Worm (Caenorhabditis elegans): Measurements from ENCODE around the gene T14B4.1.
A peak's percentile ranks its signal among the peaks of the same experiment; 100 is the strongest.

Gene T14B4.1

DNA sequence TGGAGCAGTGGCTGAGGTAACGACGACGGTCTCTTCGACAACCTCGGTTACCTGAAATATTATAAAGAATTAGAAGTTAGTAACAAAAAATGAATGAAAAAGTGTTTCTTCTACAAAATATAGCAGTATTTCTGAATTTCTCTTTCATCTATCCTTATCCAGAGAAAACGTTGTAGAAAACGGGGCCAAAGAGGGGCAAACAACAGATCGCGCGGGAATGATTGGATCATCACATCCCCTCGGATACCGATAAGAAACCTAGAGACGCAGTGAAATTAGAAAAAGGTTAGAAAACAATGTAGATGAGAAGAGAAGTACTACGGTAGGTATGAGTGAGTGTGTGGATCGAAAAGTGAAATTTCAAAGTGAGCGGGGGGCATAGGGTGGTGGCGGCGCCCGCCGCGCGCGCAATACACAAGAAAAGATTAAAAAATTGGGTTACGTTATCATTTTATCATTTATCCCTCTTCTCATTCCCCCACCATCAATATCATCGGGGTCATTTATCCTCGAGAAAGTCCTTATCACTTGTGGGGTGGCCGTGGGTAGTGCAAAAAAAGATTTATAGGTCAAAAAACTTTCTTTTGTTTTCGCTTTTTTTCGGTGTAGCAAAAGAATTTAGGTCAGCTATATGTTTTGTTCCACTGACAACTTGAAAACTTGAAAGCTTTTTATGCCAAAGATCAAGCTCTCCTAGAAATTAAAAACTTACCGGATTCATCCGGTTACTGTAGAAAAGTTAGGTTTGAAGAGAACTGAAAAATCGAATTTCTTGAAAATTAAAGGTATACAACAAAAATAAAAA lies 24.3 kb upstream of the T14B4.1 start, which contains the start of the genes dpy-10 and T14B4.19:
TSS of gene dpy-10 (minus strand) at position 51 of the 805 bp plus-strand sequence.
TSS of gene T14B4.19 (minus strand) at position 755 of the 805 bp plus-strand sequence.
- TF ChIP-seq elt-3 (tag; optimal IDR thresholded peaks at IDR 0.05) (peak in 2 of 3 experiments; percentile 18 to 85), nhr-43 (tag; optimal IDR thresholded peaks at IDR 0.05; ENCODE audit: poor library complexity, severe bottlenecking) (peak; percentile 75), lsy-12 (tag; optimal IDR thresholded peaks at IDR 0.05) (peak; percentile 6), nhr-23 (tag; optimal IDR thresholded peaks at IDR 0.05) (peak; percentile 96), eor-1 (tag; optimal IDR thresholded peaks at IDR 0.05) (no peak), nhr-12 (tag; optimal IDR thresholded peaks at IDR 0.05) (no peak)

DNA sequence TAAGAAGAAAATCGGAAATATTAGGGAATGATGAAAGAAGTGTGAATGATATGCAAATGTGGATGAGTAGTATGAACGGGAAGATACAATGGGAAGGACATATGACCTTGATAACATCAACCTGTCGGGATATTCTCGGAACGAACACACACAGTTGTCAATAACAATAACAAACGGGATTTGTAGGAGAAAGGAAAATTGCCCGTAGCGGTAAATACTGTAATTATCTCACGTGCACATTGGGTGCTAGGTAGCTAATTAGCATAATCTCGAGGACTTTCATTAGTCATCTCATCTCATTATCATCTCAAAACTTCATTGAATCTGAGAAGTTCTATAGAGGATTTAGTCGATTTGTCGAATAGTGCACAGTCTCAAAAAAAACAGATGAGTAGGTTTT lies 23.7 kb upstream of the T14B4.1 start:
- no peak for TF ChIP-seq fkh-10 (GFP tag; optimal IDR thresholded peaks at IDR 0.05)
- TF ChIP-seq pha-4 (tag; optimal IDR thresholded peaks at IDR 0.05): no peak
- TF ChIP-seq ceh-16 (tag; optimal IDR thresholded peaks at IDR 0.05): no peak
- TF ChIP-seq fos-1 (tag; optimal IDR thresholded peaks at IDR 0.05): no peak

DNA sequence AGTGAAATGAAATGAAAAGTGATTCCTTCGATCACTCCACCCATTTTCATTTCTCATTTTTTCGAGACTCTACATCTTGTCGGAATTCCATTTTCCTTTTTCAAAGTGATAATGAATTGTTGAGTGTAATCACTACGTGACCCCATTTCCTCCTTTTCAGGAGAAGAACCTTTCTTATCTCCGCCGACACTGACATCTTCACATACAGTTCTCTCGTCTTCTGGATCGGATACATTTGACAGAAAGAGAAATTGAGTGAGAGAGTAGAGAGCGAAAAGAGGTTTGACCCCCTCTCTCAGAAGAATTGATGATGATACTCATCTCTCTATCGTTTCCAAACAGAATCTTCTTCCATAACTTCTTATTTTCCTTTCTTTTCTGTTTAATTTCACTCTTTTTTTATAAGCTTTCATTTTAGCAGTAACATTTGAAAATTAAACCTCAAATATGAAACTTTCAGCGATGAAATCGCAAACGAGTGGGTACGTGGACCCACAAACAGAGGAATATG lies 22.8 kb upstream of the T14B4.1 start, which contains the start of gene dpy-2:
TSS of gene dpy-2 (plus strand) at position 461 of the 511 bp plus-strand sequence.
- peak; percentile 85 for TF ChIP-seq nhr-23 (tag; optimal IDR thresholded peaks at IDR 0.05)
- no peak for TF ChIP-seq nhr-12 (tag; optimal IDR thresholded peaks at IDR 0.05)
- TF ChIP-seq elt-3 (tag; optimal IDR thresholded peaks at IDR 0.05): peak in 2 of 3 experiments; percentile 10 to 76
- TF ChIP-seq snpc-4 (tag; optimal IDR thresholded peaks at IDR 0.05): no peak
- TF ChIP-seq fkh-2 (tag; optimal IDR thresholded peaks at IDR 0.05): no peak

DNA sequence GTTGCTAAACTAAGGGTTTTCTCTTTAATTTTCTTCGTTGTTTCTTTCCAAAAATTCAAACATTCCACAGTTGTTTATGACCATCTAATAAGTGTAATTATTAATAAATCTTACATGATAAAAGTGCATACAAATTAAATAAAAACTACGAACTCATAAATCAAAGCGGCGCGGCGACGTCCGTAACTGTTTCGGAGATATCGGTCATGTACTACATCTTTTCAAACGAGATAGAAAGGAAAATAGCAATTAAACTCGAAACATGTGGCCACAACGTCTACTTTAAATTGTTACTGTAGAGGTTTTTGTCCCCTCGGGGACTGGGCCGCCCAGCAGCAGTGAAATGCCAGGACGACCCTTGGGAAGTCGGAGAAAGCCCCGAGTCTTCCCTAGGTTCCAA lies 20.9 kb upstream of the T14B4.1 start:
- peak; percentile 35 for TF ChIP-seq nhr-43 (tag; optimal IDR thresholded peaks at IDR 0.05; ENCODE audit: poor library complexity, severe bottlenecking)
- peak; percentile 28 for TF ChIP-seq ama-1 (optimal IDR thresholded peaks at IDR 0.05)
- TF ChIP-seq nhr-23 (tag; optimal IDR thresholded peaks at IDR 0.05): peak; percentile 46
- no peak for TF ChIP-seq elt-3 (tag; optimal IDR thresholded peaks at IDR 0.05)

DNA sequence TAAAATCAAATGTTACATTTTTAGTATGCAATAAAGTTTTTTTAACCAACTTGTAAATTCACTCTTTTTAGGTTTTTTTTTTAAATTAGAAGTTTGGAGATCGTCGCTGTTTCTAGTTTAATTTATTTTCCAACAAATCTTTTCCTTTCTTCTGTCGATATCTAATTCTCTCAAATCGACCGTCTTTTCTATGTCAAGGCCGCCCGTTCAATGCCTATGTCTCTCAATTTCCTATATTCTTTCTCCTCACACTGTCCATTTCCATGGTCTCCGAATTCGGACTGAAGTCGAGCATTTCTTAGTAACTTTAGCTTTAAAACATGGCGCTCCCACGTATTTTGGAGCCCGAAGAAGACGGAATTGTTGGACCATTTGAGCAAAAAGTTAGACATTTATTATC lies 20.1 kb upstream of the T14B4.1 start, which contains the start of the genes T14B4.5 and T14B4.20:
TSS of gene T14B4.5 (plus strand) at position 226 of the 400 bp plus-strand sequence.
TSS of gene T14B4.20 (plus strand) at position 264 of the 400 bp plus-strand sequence.
- peak; percentile 38 for TF ChIP-seq nhr-25 (tag; optimal IDR thresholded peaks at IDR 0.05)
- TF ChIP-seq nhr-23 (tag; optimal IDR thresholded peaks at IDR 0.05): peak; percentile 64
- TF ChIP-seq lin-39 (tag; optimal IDR thresholded peaks at IDR 0.05): no peak
- peak in 1 of 2 experiments; percentile 11 for TF ChIP-seq eor-1 (tag; optimal IDR thresholded peaks at IDR 0.05)

DNA sequence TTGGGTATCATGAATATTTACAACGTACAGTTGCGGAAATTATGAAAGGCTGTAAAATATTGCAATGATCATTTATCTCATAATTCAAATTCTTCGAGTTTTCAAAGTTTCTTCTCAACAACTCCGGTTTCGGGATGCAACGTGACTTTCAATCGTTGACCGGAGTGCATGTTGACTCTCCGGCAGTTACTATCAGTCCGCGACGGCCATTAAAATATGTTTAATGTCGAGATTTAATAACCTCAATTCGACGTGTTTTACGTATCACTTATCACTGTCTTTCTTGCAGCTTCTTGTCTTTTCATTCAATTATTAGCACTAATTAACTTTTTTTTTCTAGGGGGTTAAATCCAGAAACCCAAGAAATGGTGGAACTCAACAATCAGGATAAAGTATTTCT lies 18.5 kb upstream of the T14B4.1 start, which contains the start of gene tsp-10:
TSS of gene tsp-10 (plus strand) at position 366 of the 400 bp plus-strand sequence.
- peak; percentile 60 for TF ChIP-seq elt-2 (tag; optimal IDR thresholded peaks at IDR 0.05)
- TF ChIP-seq lsy-12 (tag; optimal IDR thresholded peaks at IDR 0.05): no peak

DNA sequence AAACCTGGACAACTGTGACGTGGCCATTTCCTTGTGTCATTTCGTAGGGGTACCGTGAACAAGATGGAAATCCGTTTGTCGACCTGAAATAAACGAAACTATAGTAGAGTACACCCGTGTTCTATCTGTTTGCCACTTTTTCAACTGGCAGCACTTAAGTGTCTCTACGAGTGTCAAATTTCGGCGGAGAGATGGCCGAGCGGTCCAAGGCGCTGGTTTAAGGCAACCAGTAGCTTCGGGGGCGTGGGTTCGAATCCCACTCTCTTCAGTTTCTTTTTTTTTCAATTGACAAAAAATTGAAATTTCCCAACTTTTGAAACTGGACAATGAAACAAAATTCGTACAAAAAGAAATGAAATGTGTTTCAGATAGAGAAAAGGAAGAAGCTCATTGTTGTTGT lies 15.1 kb upstream of the T14B4.1 start:
- TF ChIP-seq egl-27 (tag; optimal IDR thresholded peaks at IDR 0.05): no peak
- peak; percentile 38 for TF ChIP-seq hmg-11 (tag; optimal IDR thresholded peaks at IDR 0.05)
- TF ChIP-seq lsy-12 (tag; optimal IDR thresholded peaks at IDR 0.05): peak; percentile 36
- no peak for TF ChIP-seq ceh-82 (tag; optimal IDR thresholded peaks at IDR 0.05)
- TF ChIP-seq R02D3.7 (tag; optimal IDR thresholded peaks at IDR 0.05): no peak
- TF ChIP-seq pha-4 (tag; optimal IDR thresholded peaks at IDR 0.05): peak; percentile 44
- peak; percentile 48 for TF ChIP-seq nfya-1 (tag; optimal IDR thresholded peaks at IDR 0.05; ENCODE audit: insufficient read depth)
- TF ChIP-seq lin-39 (tag; optimal IDR thresholded peaks at IDR 0.05): peak; percentile 14
- TF ChIP-seq ama-1 (optimal IDR thresholded peaks at IDR 0.05): no peak

DNA sequence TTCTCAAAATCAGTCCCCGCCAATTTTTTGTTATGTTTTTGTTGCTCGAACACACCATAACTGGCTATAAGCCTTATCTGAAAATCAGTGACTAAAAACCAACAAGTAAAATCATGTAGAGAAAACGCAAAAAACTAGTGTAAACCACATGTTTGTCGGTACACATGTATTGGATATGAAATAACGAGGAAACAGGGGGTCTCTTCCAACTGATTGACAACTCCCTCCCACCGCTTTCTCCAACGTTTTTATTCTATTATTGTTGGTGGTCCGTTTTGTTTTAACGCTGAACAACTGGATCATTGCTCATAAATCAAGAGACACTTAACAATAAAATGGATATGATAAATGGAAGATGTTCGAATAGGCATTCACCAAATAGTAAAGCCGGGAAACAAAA lies 9.9 kb upstream of the T14B4.1 start:
- TF ChIP-seq egl-5 (tag; optimal IDR thresholded peaks at IDR 0.05): peak; percentile 40
- no peak for TF ChIP-seq ZK546.5 (tag; optimal IDR thresholded peaks at IDR 0.05)

All from whole organism, L3 larva.